Worm (Caenorhabditis elegans) whole organism, midembryonic: ENCODE data around the gene nhr-111.

Experiments
- flt-1 ChIP-seq: fragments of 200-800 bp; sonication (Bioruptor generic); IDR thresholded peaks from 2 replicates; pipeline ENCODE4 v1.3.6; 2022; ENCODE audit warnings: missing genetic modification characterization, missing compliant biosample characterization
- med-1 ChIP-seq: sonication (generic microtip); optimal IDR thresholded peaks from 2 replicates; lab custom pipeline; 2017; ENCODE audit warnings: missing genetic modification characterization, mild to moderate bottlenecking, missing compliant biosample characterization, antibody characterized with exemption, missing genetic modification reagents; ENCODE audit not compliant: insufficient read depth
- ztf-23 ChIP-seq: fragments of 200-800 bp; sonication (Bioruptor generic); IDR thresholded peaks from 2 replicates; pipeline ENCODE4 v1.3.6; 2022; ENCODE audit warnings: missing genetic modification reagents, missing genetic modification characterization, missing compliant biosample characterization

ce11 chrV:16129116-16129515 is 4.5 kb upstream of the nhr-111 start:
- no peak for TF ChIP-seq ztf-23 (GFP tag; lab: Robert Waterston, UW)
- TF ChIP-seq med-1 (GFP tag; lab: Kevin White, UChicago): no peak
- no peak for TF ChIP-seq flt-1 (GFP tag; lab: Robert Waterston, UW)
